Fruit fly (Drosophila melanogaster) whole organism, embryonic: ENCODE measurements around the gene CG42592.

Experiments used
- Ada2b ChIP-seq: fragments of 200-800 bp; sonication (Bioruptor generic); IDR thresholded peaks from 2 replicates; pipeline ENCODE4 v1.3.6; 2022; ENCODE audit warnings: missing biosample characterization, missing genetic modification characterization
- Asciz ChIP-seq: fragments of 200-800 bp; sonication (Bioruptor generic); optimal IDR thresholded peaks from 2 replicates; lab custom pipeline; 2017; ENCODE audit warnings: missing biosample characterization, mild to moderate bottlenecking, missing genetic modification characterization, missing genetic modification reagents
- CG10431 ChIP-seq: fragments of 200-800 bp; sonication (Bioruptor generic); optimal IDR thresholded peaks from 3 replicates; lab custom pipeline; 2018; ENCODE audit warnings: missing biosample characterization, mild to moderate bottlenecking, missing genetic modification characterization
- CG10543 ChIP-seq: fragments of 200-800 bp; sonication (Bioruptor generic); optimal IDR thresholded peaks from 3 replicates; lab custom pipeline; 2017; ENCODE audit warnings: missing biosample characterization, mild to moderate bottlenecking, missing genetic modification characterization, moderate library complexity
- CG10979 ChIP-seq: fragments of 200-800 bp; sonication (Bioruptor generic); optimal IDR thresholded peaks from 2 replicates; lab custom pipeline; 2018; ENCODE audit warnings: missing biosample characterization, mild to moderate bottlenecking, missing genetic modification characterization, moderate library complexity
- CG11247 ChIP-seq: fragments of 200-800 bp; sonication (Bioruptor generic); IDR thresholded peaks from 2 replicates; pipeline ENCODE4 v1.3.6; 2022; ENCODE audit warnings: missing biosample characterization, missing genetic modification characterization
- CG11696 ChIP-seq: fragments of 200-800 bp; sonication (Bioruptor generic); IDR thresholded peaks from 2 replicates; pipeline ENCODE4 v1.3.6; 2022; ENCODE audit warnings: missing biosample characterization, missing genetic modification characterization
- CG12155 ChIP-seq: fragments of 200-800 bp; sonication (Bioruptor generic); optimal IDR thresholded peaks from 3 replicates; lab custom pipeline; 2016; ENCODE audit warnings: missing biosample characterization, missing genetic modification characterization
- CG14860 ChIP-seq: fragments of 200-800 bp; sonication (Bioruptor generic); IDR thresholded peaks from 3 replicates; pipeline ENCODE4 v1.3.6; 2022; ENCODE audit warnings: missing biosample characterization, missing genetic modification characterization; ENCODE audit not compliant: partially characterized antibody
- CG17186 ChIP-seq: fragments of 200-800 bp; sonication (Bioruptor generic); optimal IDR thresholded peaks from 3 replicates; lab custom pipeline; 2017; ENCODE audit warnings: missing biosample characterization, missing genetic modification reagents, missing genetic modification characterization
- CG1792 ChIP-seq: fragments of 200-800 bp; sonication (Bioruptor generic); optimal IDR thresholded peaks from 2 replicates; lab custom pipeline; 2016; ENCODE audit warnings: missing biosample characterization, missing genetic modification characterization
- CG2678 ChIP-seq: fragments of 200-800 bp; sonication (Bioruptor generic); optimal IDR thresholded peaks from 3 replicates; lab custom pipeline; 2019; ENCODE audit warnings: missing biosample characterization, mild to moderate bottlenecking, missing genetic modification characterization, moderate library complexity
- CG2889 ChIP-seq: fragments of 200-800 bp; sonication (Bioruptor generic); IDR thresholded peaks from 3 replicates; pipeline ENCODE4 v1.3.6; 2022; ENCODE audit warnings: missing biosample characterization, missing genetic modification characterization
- CG31388 ChIP-seq: fragments of 200-800 bp; sonication (Bioruptor generic); optimal IDR thresholded peaks from 2 replicates; lab custom pipeline; 2016; ENCODE audit warnings: missing biosample characterization, missing genetic modification characterization
- CG34224 ChIP-seq: fragments of 200-800 bp; sonication (Bioruptor generic); IDR thresholded peaks from 3 replicates; pipeline ENCODE4 v1.3.6; 2022; ENCODE audit warnings: missing biosample characterization, missing genetic modification characterization; ENCODE audit not compliant: partially characterized antibody
- CG4328 ChIP-seq: fragments of 200-800 bp; sonication (Bioruptor generic); optimal IDR thresholded peaks from 3 replicates; lab custom pipeline; 2017; ENCODE audit warnings: missing biosample characterization, missing genetic modification reagents, missing genetic modification characterization
- CG4617 ChIP-seq: fragments of 200-800 bp; sonication (Bioruptor generic); optimal IDR thresholded peaks from 3 replicates; lab custom pipeline; 2016; ENCODE audit warnings: missing biosample characterization, missing genetic modification characterization, borderline replicate concordance
- CG6791 ChIP-seq: fragments of 200-800 bp; sonication (Bioruptor generic); IDR thresholded peaks from 3 replicates; pipeline ENCODE4 v1.3.6; 2022; ENCODE audit warnings: missing biosample characterization, missing genetic modification characterization; ENCODE audit not compliant: partially characterized antibody
- CG7357 ChIP-seq: fragments of 200-800 bp; sonication (Bioruptor generic); IDR thresholded peaks from 3 replicates; pipeline ENCODE4 v1.3.6; 2022; ENCODE audit warnings: missing biosample characterization, missing genetic modification characterization
- CG7786 ChIP-seq: fragments of 200-800 bp; sonication (Bioruptor generic); optimal IDR thresholded peaks from 2 replicates; lab custom pipeline; 2016; ENCODE audit warnings: missing biosample characterization, missing genetic modification characterization
- CG8359 ChIP-seq: fragments of 200-800 bp; sonication (Bioruptor generic); optimal IDR thresholded peaks from 2 replicates; lab custom pipeline; 2017; ENCODE audit warnings: missing biosample characterization, mild to moderate bottlenecking, missing genetic modification characterization, borderline replicate concordance
- CoRest ChIP-seq: fragments of 200-800 bp; sonication (Bioruptor generic); optimal IDR thresholded peaks from 3 replicates; lab custom pipeline; 2018; ENCODE audit warnings: missing biosample characterization, mild to moderate bottlenecking, missing genetic modification characterization, moderate library complexity
- E2f1 ChIP-seq: fragments of 200-800 bp; sonication (Bioruptor generic); IDR thresholded peaks from 2 replicates; pipeline ENCODE4 v1.3.6; 2022; ENCODE audit warnings: missing biosample characterization, missing genetic modification characterization
- Elba2 ChIP-seq: fragments of 200-800 bp; sonication (Bioruptor generic); optimal IDR thresholded peaks from 3 replicates; lab custom pipeline; 2016; ENCODE audit warnings: missing biosample characterization, missing genetic modification characterization
- H15 ChIP-seq: fragments of 200-800 bp; sonication (Bioruptor generic); IDR thresholded peaks from 3 replicates; pipeline ENCODE4 v1.3.6; 2022; ENCODE audit warnings: missing biosample characterization, missing genetic modification characterization
- Med ChIP-seq: fragments of 200-800 bp; sonication (Bioruptor generic); peaks from one replicate; lab custom pipeline; 2016; ENCODE audit warnings: missing biosample characterization, missing genetic modification characterization, mild to moderate bottlenecking, inconsistent platforms, moderate library complexity
- Myb ChIP-seq: fragments of 200-800 bp; sonication (Bioruptor generic); optimal IDR thresholded peaks from 2 replicates; lab custom pipeline; 2016; ENCODE audit warnings: missing biosample characterization, missing genetic modification characterization
- NK7.1 ChIP-seq: fragments of 200-800 bp; sonication (Bioruptor generic); optimal IDR thresholded peaks from 3 replicates; lab custom pipeline; 2016; ENCODE audit warnings: missing biosample characterization, missing genetic modification characterization
- Rfx ChIP-seq: fragments of 200-800 bp; sonication (Bioruptor generic); IDR thresholded peaks from 2 replicates; pipeline ENCODE4 v1.3.6; 2022; ENCODE audit warnings: missing biosample characterization, missing genetic modification characterization
- Sry-δ ChIP-seq: fragments of 200-800 bp; sonication (Bioruptor generic); optimal IDR thresholded peaks from 2 replicates; lab custom pipeline; 2016; ENCODE audit warnings: missing biosample characterization, missing genetic modification characterization
- Xbp1 ChIP-seq: fragments of 200-800 bp; sonication (Bioruptor generic); optimal IDR thresholded peaks from 3 replicates; lab custom pipeline; 2016; ENCODE audit warnings: missing biosample characterization, mild to moderate bottlenecking, missing genetic modification characterization
- Xrp1 ChIP-seq: fragments of 200-800 bp; sonication (Bioruptor generic); IDR thresholded peaks from 2 replicates; pipeline ENCODE4 v1.3.6; 2022; ENCODE audit warnings: missing biosample characterization, missing genetic modification characterization
- chinmo ChIP-seq: fragments of 200-800 bp; sonication (Bioruptor generic); IDR thresholded peaks from 4 replicates; pipeline ENCODE4 v1.3.6; 2022; ENCODE audit warnings: missing biosample characterization, missing genetic modification characterization; ENCODE audit not compliant: partially characterized antibody
- ci ChIP-seq: fragments of 200-800 bp; sonication (Bioruptor generic); IDR thresholded peaks from 3 replicates; pipeline ENCODE4 v1.3.6; 2022; ENCODE audit warnings: missing biosample characterization, missing genetic modification characterization
- croc ChIP-seq: fragments of 200-800 bp; sonication (Bioruptor generic); conservative IDR thresholded peaks from 3 replicates; pipeline ENCODE4 v1.3.6; 2022; ENCODE audit warnings: missing biosample characterization, missing genetic modification characterization
- crp ChIP-seq, 2 experiments: fragments of 200-800 bp; sonication (Bioruptor generic); optimal IDR thresholded peaks; 2 replicates in 1 of 2; 3 replicates in 1 of 2; lab custom pipeline; 2017; ENCODE audit warnings: missing biosample characterization in 2 of 2, missing genetic modification characterization in 2 of 2, mild to moderate bottlenecking in 1 of 2, moderate library complexity in 1 of 2
- en ChIP-seq: fragments of 200-800 bp; sonication (Bioruptor generic); optimal IDR thresholded peaks from 2 replicates; lab custom pipeline; 2016; ENCODE audit warnings: missing biosample characterization, missing genetic modification characterization
- fru ChIP-seq: fragments of >200 bp; optimal IDR thresholded peaks from 2 replicates; lab custom pipeline; 2017
- gt ChIP-seq: fragments of 200-800 bp; sonication (Bioruptor generic); IDR thresholded peaks from 2 replicates; pipeline ENCODE4 v1.3.6; 2022; ENCODE audit warnings: missing biosample characterization, missing genetic modification characterization
- insv ChIP-seq, 2 experiments: fragments of 200-800 bp; sonication (Bioruptor generic); optimal IDR thresholded peaks; 3 replicates each; lab custom pipeline; 2016 to 2018; ENCODE audit warnings: missing biosample characterization in 2 of 2, missing genetic modification characterization in 2 of 2
- inv ChIP-seq: fragments of 200-800 bp; sonication (Bioruptor generic); IDR thresholded peaks from 2 replicates; pipeline ENCODE4 v1.3.6; 2022; ENCODE audit warnings: missing biosample characterization, missing genetic modification characterization; ENCODE audit not compliant: partially characterized antibody
- ken ChIP-seq: fragments of 200-800 bp; sonication (Bioruptor generic); IDR thresholded peaks from 3 replicates; pipeline ENCODE4 v1.3.6; 2022; ENCODE audit warnings: missing biosample characterization, missing genetic modification characterization
- org-1 ChIP-seq: fragments of 200-800 bp; sonication (Bioruptor generic); optimal IDR thresholded peaks from 2 replicates; lab custom pipeline; 2017; ENCODE audit warnings: missing biosample characterization, missing genetic modification characterization
- otp ChIP-seq: fragments of 200-800 bp; sonication (Bioruptor generic); IDR thresholded peaks from 3 replicates; pipeline ENCODE4, ENCODE4 v1.3.6; 2022; ENCODE audit warnings: missing biosample characterization, missing genetic modification characterization
- pfk ChIP-seq: fragments of 200-800 bp; sonication (Bioruptor generic); optimal IDR thresholded peaks from 2 replicates; lab custom pipeline; 2018; ENCODE audit warnings: missing biosample characterization, mild to moderate bottlenecking, missing genetic modification characterization, moderate library complexity
- pzg ChIP-seq: fragments of 200-800 bp; sonication (Bioruptor generic); optimal IDR thresholded peaks from 3 replicates; lab custom pipeline; 2018; ENCODE audit warnings: missing biosample characterization, mild to moderate bottlenecking, missing genetic modification characterization, moderate library complexity
- so ChIP-seq: fragments of 200-800 bp; sonication (Bioruptor generic); IDR thresholded peaks from 3 replicates; pipeline ENCODE4 v1.3.6; 2022; ENCODE audit warnings: missing biosample characterization, missing genetic modification characterization
- sob ChIP-seq: fragments of 200-800 bp; sonication (Bioruptor generic); IDR thresholded peaks from 2 replicates; pipeline ENCODE4 v1.3.6; 2022; ENCODE audit warnings: missing biosample characterization, missing genetic modification characterization
- sr ChIP-seq: fragments of 200-800 bp; sonication (Bioruptor generic); IDR thresholded peaks from 3 replicates; pipeline ENCODE4 v1.3.6; 2022; ENCODE audit warnings: missing biosample characterization, missing genetic modification characterization
- yki ChIP-seq: fragments of >200 bp; optimal IDR thresholded peaks from 3 replicates; lab custom pipeline; 2018

The CG42592 gene

dm6 chr3R:29836188-29836587, at the start of gene CG42592:
Gene CG42592 (minus strand): TSS chr3R:29836288.
- TF ChIP-seq pzg (no peak), Xbp1 (GFP tag; lab: Kevin White, UChicago) (no peak), ci (no peak), CG7786 (GFP tag; lab: Kevin White, UChicago) (no peak), CG2678 (tag; lab: Kevin White, UChicago) (no peak), Elba2 (GFP tag; lab: Kevin White, UChicago) (no peak), gt (GFP tag; lab: Robert Waterston, UW) (no peak), CG8359 (GFP tag; lab: Kevin White, UChicago) (no peak), Rfx (GFP tag; lab: Robert Waterston, UW) (no peak), CG7357 (GFP tag; lab: Robert Waterston, UW) (no peak), CG1792 (GFP tag; lab: Kevin White, UChicago) (no peak), CG6791 (GFP tag; lab: Robert Waterston, UW) (no peak), CG2889 (no peak), crp (GFP tag; optimal IDR thresholded peaks at IDR 0.05; lab: Kevin White, UChicago) (no peak), en (no peak), fru (lab: Kevin White, UChicago) (no peak), H15 (GFP tag; lab: Robert Waterston, UW) (no peak)

DNA sequence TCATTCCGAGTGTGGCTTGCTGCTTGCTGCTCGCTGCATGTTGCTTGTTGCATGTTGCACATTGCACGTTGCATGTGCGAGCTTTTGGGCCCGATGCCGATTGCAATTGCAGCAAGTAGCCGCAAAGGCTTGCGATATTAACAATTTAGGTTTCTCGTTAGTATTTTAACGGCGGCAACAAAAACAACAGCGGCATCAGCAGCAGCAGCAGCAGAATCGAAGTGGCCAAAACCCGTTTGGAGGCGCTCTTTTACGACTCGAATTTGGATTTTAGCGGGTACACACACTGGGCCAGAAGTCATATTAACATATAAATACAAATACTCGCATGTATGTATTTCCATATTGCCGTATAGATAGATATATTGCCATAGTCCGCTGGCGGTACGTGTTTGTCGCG, 44.2 kb upstream of the CG42592 start:
- TF ChIP-seq CG34224 (GFP tag; lab: Robert Waterston, UW), result 0 out of 3 replicates have a peak, but pooled peaks have one; percentile 10
- TF ChIP-seq inv (GFP tag; lab: Robert Waterston, UW), result no peak
- TF ChIP-seq CG11696 (GFP tag; lab: Robert Waterston, UW), result no peak
- no peak for TF ChIP-seq CG10543
- TF ChIP-seq CG2678 (tag; lab: Kevin White, UChicago), result no peak
- TF ChIP-seq CG17186 (GFP tag; lab: Kevin White, UChicago), result no peak
- peak; percentile 92; the same call in 3 of the 4 replicates for TF ChIP-seq chinmo
- TF ChIP-seq CG4617 (GFP tag; lab: Kevin White, UChicago), result no peak
- no peak for TF ChIP-seq insv (GFP tag; optimal IDR thresholded peaks at IDR 0.05; lab: Kevin White, UChicago)
- no peak for TF ChIP-seq Myb (GFP tag; lab: Kevin White, UChicago)
- TF ChIP-seq E2f1, result no peak

dm6 chr3R:29876733-29877193, 40.7 kb upstream of the CG42592 start, which contains the start of gene CG31038:
Gene CG31038 (plus strand): TSS chr3R:29877059.
- TF ChIP-seq org-1 (GFP tag; lab: Kevin White, UChicago) (no peak), Ada2b (GFP tag; lab: Robert Waterston, UW) (no peak), otp (GFP tag; lab: Robert Waterston, UW) (peak; percentile 29; the same call in 1 of the 3 replicates), sr (no peak), CG12155 (GFP tag; lab: Kevin White, UChicago) (no peak), CG14860 (GFP tag; lab: Robert Waterston, UW) (no peak), CG10431 (GFP tag; lab: Kevin White, UChicago) (no peak), CG31388 (no peak), H15 (GFP tag; lab: Robert Waterston, UW) (no peak), CG10979 (tag; lab: Kevin White, UChicago) (no peak), yki (lab: Kevin White, UChicago) (peak; percentile 67), so (GFP tag; lab: Robert Waterston, UW) (peak; percentile 75; the same call in 2 of the 3 replicates), Sry-δ (GFP tag; lab: Kevin White, UChicago) (no peak), CG2889 (no peak), CG11247 (GFP tag; lab: Robert Waterston, UW) (no peak), CoRest (tag; lab: Kevin White, UChicago) (no peak), sob (GFP tag; lab: Robert Waterston, UW) (peak; percentile 57), ken (GFP tag; lab: Robert Waterston, UW) (no peak), NK7.1 (GFP tag; lab: Kevin White, UChicago) (peak; percentile 1), Asciz (GFP tag; lab: Kevin White, UChicago) (peak; percentile 29), Xrp1 (GFP tag; lab: Robert Waterston, UW) (peak; percentile 28; the same call in 1 of the 2 replicates), croc (no peak), Med (peak; percentile 88), CG4328 (no peak), pfk (no peak)
